Worm (Caenorhabditis elegans) whole organism, young adult: ENCODE measurements around the gene alh-6.

Experiments
- B0019.2 ChIP-seq: fragments of 200-800 bp; sonication (Bioruptor generic); conservative IDR thresholded peaks from 2 replicates; pipeline ENCODE4 v1.3.6; 2022; ENCODE audit warnings: missing genetic modification reagents, missing genetic modification characterization, missing compliant biosample characterization
- B0035.1 ChIP-seq: sonication (generic microtip); optimal IDR thresholded peaks from 2 replicates; lab custom pipeline; 2016; ENCODE audit warnings: missing genetic modification characterization, mild to moderate bottlenecking, missing compliant biosample characterization, missing genotype, missing genetic modification reagents
- F33H1.4 ChIP-seq: fragments of 200-800 bp; sonication (Bioruptor generic); IDR thresholded peaks from 2 replicates; pipeline ENCODE4 v1.3.6; 2022; ENCODE audit warnings: missing genetic modification reagents, missing genetic modification characterization, missing compliant biosample characterization
- F57C9.4 ChIP-seq: sonication (generic microtip); optimal IDR thresholded peaks from 2 replicates; lab custom pipeline; 2017; ENCODE audit warnings: mild to moderate bottlenecking, missing genetic modification characterization, missing compliant biosample characterization
- K11D2.4 ChIP-seq: fragments of 200-800 bp; sonication (Bioruptor generic); IDR thresholded peaks from 2 replicates; pipeline ENCODE4 v1.3.6; 2022; ENCODE audit warnings: missing genetic modification reagents, missing genetic modification characterization, missing compliant biosample characterization
- K12H6.12 ChIP-seq: fragments of 200-800 bp; sonication (Bioruptor generic); optimal IDR thresholded peaks from 2 replicates; lab custom pipeline; 2018; ENCODE audit warnings: mild to moderate bottlenecking, missing genetic modification characterization, missing compliant biosample characterization
- T26A5.8 ChIP-seq: sonication (generic microtip); optimal IDR thresholded peaks from 2 replicates; lab custom pipeline; 2016; ENCODE audit warnings: missing genetic modification characterization, missing compliant biosample characterization
- Y79H2A.3 ChIP-seq: fragments of 200-800 bp; sonication (Bioruptor generic); conservative IDR thresholded peaks from 2 replicates; pipeline ENCODE4 v1.3.6; 2022; ENCODE audit warnings: missing genetic modification reagents, missing genetic modification characterization, missing compliant biosample characterization
- Y95B8A.8 ChIP-seq: fragments of 200-800 bp; sonication (Bioruptor generic); IDR thresholded peaks from 2 replicates; pipeline ENCODE4 v1.3.6; 2022; ENCODE audit warnings: missing genetic modification reagents, missing genetic modification characterization, missing compliant biosample characterization
- aptf-3 ChIP-seq: fragments of 200-800 bp; sonication (Bioruptor generic); IDR thresholded peaks from 2 replicates; pipeline ENCODE4 v1.3.6; 2022; ENCODE audit warnings: missing genetic modification characterization, missing compliant biosample characterization
- atf-7 ChIP-seq: sonication (generic microtip); optimal IDR thresholded peaks from 2 replicates; lab custom pipeline; 2017; ENCODE audit warnings: mild to moderate bottlenecking, missing genetic modification characterization, missing compliant biosample characterization
- athp-1 ChIP-seq: sonication (generic microtip); optimal IDR thresholded peaks from 2 replicates; lab custom pipeline; 2017; ENCODE audit warnings: mild to moderate bottlenecking, missing genetic modification characterization, missing compliant biosample characterization
- bed-1 ChIP-seq: fragments of 200-800 bp; sonication (Bioruptor generic); IDR thresholded peaks from 2 replicates; pipeline ENCODE4 v1.3.6; 2022; ENCODE audit warnings: missing genetic modification reagents, missing genetic modification characterization, missing compliant biosample characterization
- cebp-1 ChIP-seq, 2 experiments: fragments of 200-800 bp in 1 of 2; sonication (Bioruptor generic) in 1 of 2; sonication (generic microtip) in 1 of 2; IDR thresholded peaks in 1 of 2; optimal IDR thresholded peaks in 1 of 2; 2 replicates each; pipeline versions ENCODE4 v1.3.6 to Lab custom; 2017 to 2022; ENCODE audit warnings: missing compliant biosample characterization in 2 of 2, missing genetic modification characterization in 2 of 2, mild to moderate bottlenecking in 1 of 2, missing genetic modification reagents in 1 of 2, moderate library complexity in 1 of 2
- cebp-2 ChIP-seq: fragments of 200-800 bp; sonication (Bioruptor generic); IDR thresholded peaks from 2 replicates; pipeline ENCODE4 v1.3.6; 2022; ENCODE audit warnings: missing genetic modification characterization, missing compliant biosample characterization
- ceh-100 ChIP-seq: fragments of 200-800 bp; sonication (Bioruptor generic); IDR thresholded peaks from 2 replicates; pipeline ENCODE4 v1.3.6; 2022; ENCODE audit warnings: missing genetic modification reagents, missing genetic modification characterization, missing compliant biosample characterization
- ceh-40 ChIP-seq: fragments of 200-800 bp; sonication (Bioruptor generic); IDR thresholded peaks from 2 replicates; pipeline ENCODE4 v1.3.6; 2022; ENCODE audit warnings: missing genetic modification characterization, missing compliant biosample characterization
- dpff-1 ChIP-seq: sonication (generic microtip); optimal IDR thresholded peaks from 2 replicates; lab custom pipeline; 2017; ENCODE audit warnings: mild to moderate bottlenecking, missing genetic modification characterization, missing compliant biosample characterization
- dpl-1 ChIP-seq: fragments of 150-350 bp; optimal IDR thresholded peaks from 2 replicates; lab custom pipeline; 2014; ENCODE audit warnings: missing biosample characterization, missing genetic modification reagents, missing genetic modification characterization
- egrh-3 ChIP-seq: fragments of 200-800 bp; sonication (Bioruptor generic); IDR thresholded peaks from 2 replicates; pipeline ENCODE4 v1.3.6; 2022; ENCODE audit warnings: missing genetic modification reagents, missing genetic modification characterization, missing compliant biosample characterization
- ets-4 ChIP-seq: fragments of 200-800 bp; sonication (Bioruptor generic); optimal IDR thresholded peaks from 2 replicates; lab custom pipeline; 2018; ENCODE audit warnings: mild to moderate bottlenecking, missing genetic modification characterization, missing compliant biosample characterization
- fkh-3 ChIP-seq: sonication (generic microtip); optimal IDR thresholded peaks from 2 replicates; lab custom pipeline; 2016; ENCODE audit warnings: mild to moderate bottlenecking, missing genetic modification characterization, missing compliant biosample characterization
- gei-17 ChIP-seq: fragments of 200-800 bp; sonication (Bioruptor generic); optimal IDR thresholded peaks from 2 replicates; lab custom pipeline; 2018; ENCODE audit warnings: mild to moderate bottlenecking, missing genetic modification characterization, missing compliant biosample characterization
- hrde-1 ChIP-seq: sonication (generic microtip); optimal IDR thresholded peaks from 2 replicates; lab custom pipeline; 2016; ENCODE audit warnings: missing genetic modification characterization, mild to moderate bottlenecking, missing compliant biosample characterization, moderate library complexity, missing genotype, missing genetic modification reagents, borderline replicate concordance
- hsf-1 ChIP-seq: fragments of 200-800 bp; sonication (Bioruptor generic); IDR thresholded peaks from 2 replicates; pipeline ENCODE4 v1.3.6; 2022; ENCODE audit warnings: missing genetic modification reagents, missing genetic modification characterization, missing compliant biosample characterization
- lag-1 ChIP-seq: fragments of 200-800 bp; sonication (Bioruptor generic); IDR thresholded peaks from 2 replicates; pipeline ENCODE4 v1.3.6; 2022; ENCODE audit warnings: missing genetic modification reagents, missing genetic modification characterization, missing compliant biosample characterization
- let-526 ChIP-seq: fragments of 200-800 bp; sonication (Bioruptor generic); IDR thresholded peaks from 2 replicates; pipeline ENCODE4 v1.3.6; 2022; ENCODE audit warnings: missing genetic modification reagents, missing genetic modification characterization, missing compliant biosample characterization
- lin-26 ChIP-seq: fragments of 200-800 bp; sonication (Bioruptor generic); IDR thresholded peaks from 2 replicates; pipeline ENCODE4 v1.3.6; 2022; ENCODE audit warnings: missing genetic modification reagents, missing genetic modification characterization, missing compliant biosample characterization
- lin-35 ChIP-seq, 3 experiments: fragments of 150-350 bp in 2 of 3; sonication (generic microtip) in 1 of 3; optimal IDR thresholded peaks; 2 replicates each; lab custom pipeline; 2014 to 2018; ENCODE audit warnings: missing biosample characterization in 3 of 3, missing genetic modification characterization in 3 of 3, missing genetic modification reagents in 3 of 3
- madf-10 ChIP-seq: sonication (generic microtip); optimal IDR thresholded peaks from 2 replicates; lab custom pipeline; 2016; ENCODE audit warnings: mild to moderate bottlenecking, missing genetic modification characterization, missing compliant biosample characterization
- madf-3 ChIP-seq: fragments of 200-800 bp; sonication (Bioruptor generic); IDR thresholded peaks from 2 replicates; pipeline ENCODE4 v1.3.6; 2022; ENCODE audit warnings: missing genetic modification reagents, missing genetic modification characterization, missing compliant biosample characterization
- nfyb-1 ChIP-seq: fragments of 200-800 bp; sonication (Bioruptor generic); IDR thresholded peaks from 2 replicates; pipeline ENCODE4 v1.3.6; 2022; ENCODE audit warnings: missing genetic modification reagents, missing genetic modification characterization, missing compliant biosample characterization
- nhr-80 ChIP-seq: sonication (generic microtip); optimal IDR thresholded peaks from 2 replicates; lab custom pipeline; 2016; ENCODE audit warnings: missing genetic modification characterization, missing compliant biosample characterization
- rcor-1 ChIP-seq: fragments of 200-800 bp; sonication (Bioruptor generic); IDR thresholded peaks from 2 replicates; pipeline ENCODE4 v1.3.6; 2022; ENCODE audit warnings: missing genetic modification reagents, missing genetic modification characterization, missing compliant biosample characterization
- rpc-1 ChIP-seq, 2 experiments: fragments of 150-350 bp in 1 of 2; sonication (generic microtip) in 1 of 2; optimal IDR thresholded peaks; 2 replicates each; lab custom pipeline; 2014 to 2018; ENCODE audit warnings: missing biosample characterization in 1 of 2, missing genetic modification characterization in 1 of 2, missing genetic modification reagents in 1 of 2, missing genotype in 1 of 2
- sdz-38 ChIP-seq: sonication (generic microtip); optimal IDR thresholded peaks from 2 replicates; lab custom pipeline; 2016; ENCODE audit warnings: missing genotype, missing genetic modification characterization, missing compliant biosample characterization
- snpc-1.1 ChIP-seq: sonication (generic microtip); optimal IDR thresholded peaks from 2 replicates; lab custom pipeline; 2017; ENCODE audit warnings: missing genetic modification characterization, mild to moderate bottlenecking, missing compliant biosample characterization, antibody characterized with exemption, moderate library complexity, missing genotype, missing genetic modification reagents; ENCODE audit not compliant: insufficient read depth
- snpc-1.3 ChIP-seq: sonication (generic microtip); optimal IDR thresholded peaks from 2 replicates; lab custom pipeline; 2017; ENCODE audit warnings: missing genetic modification characterization, mild to moderate bottlenecking, missing compliant biosample characterization, antibody characterized with exemption, moderate library complexity, missing genotype, missing genetic modification reagents; ENCODE audit not compliant: insufficient read depth
- somi-1 ChIP-seq: fragments of 200-800 bp; sonication (Bioruptor generic); optimal IDR thresholded peaks from 2 replicates; lab custom pipeline; 2018; ENCODE audit warnings: mild to moderate bottlenecking, missing genetic modification characterization, missing compliant biosample characterization
- tbp1 ChIP-seq: fragments of 200-800 bp; sonication (Bioruptor generic); optimal IDR thresholded peaks from 2 replicates; lab custom pipeline; 2018; ENCODE audit warnings: mild to moderate bottlenecking, missing genetic modification characterization, missing compliant biosample characterization
- unc-62 ChIP-seq: fragments of 150-350 bp; optimal IDR thresholded peaks from 2 replicates; lab custom pipeline; 2014; ENCODE audit warnings: missing biosample characterization, missing genetic modification reagents, missing genetic modification characterization
- ztf-22 ChIP-seq: fragments of 200-800 bp; sonication (Bioruptor generic); optimal IDR thresholded peaks from 2 replicates; lab custom pipeline; 2018; ENCODE audit warnings: mild to moderate bottlenecking, missing genetic modification characterization, moderate library complexity, missing compliant biosample characterization
- ztf-25 ChIP-seq: fragments of 200-800 bp; sonication (Bioruptor generic); IDR thresholded peaks from 2 replicates; pipeline ENCODE4 v1.3.6; 2022; ENCODE audit warnings: missing genetic modification reagents, missing genetic modification characterization, missing compliant biosample characterization
- ztf-3 ChIP-seq: fragments of 200-800 bp; sonication (Bioruptor generic); optimal IDR thresholded peaks from 2 replicates; lab custom pipeline; 2018; ENCODE audit warnings: mild to moderate bottlenecking, missing genetic modification characterization, missing compliant biosample characterization

The alh-6 gene

ce11 chrII:1320987-1321807, 11.3 kb upstream of the alh-6 start, which contains the start of gene vig-1 (continued):
- TF ChIP-seq rcor-1 (GFP tag; lab: Robert Waterston, UW) (no peak), F57C9.4 (tag; lab: Kevin White, UChicago) (no peak), let-526 (no peak), lin-35 (GFP tag; optimal IDR thresholded peaks at IDR 0.05; lab: Kevin White, UChicago) (no peak), K11D2.4 (GFP tag; lab: Robert Waterston, UW) (no peak), cebp-2 (GFP tag; lab: Robert Waterston, UW) (no peak), ztf-22 (GFP tag; lab: Kevin White, UChicago) (no peak), ztf-3 (GFP tag; lab: Kevin White, UChicago) (no peak), somi-1 (no peak), cebp-1 (GFP tag; IDR thresholded peaks at IDR 0.05; lab: Robert Waterston, UW) (no peak), cebp-1 (tag; optimal IDR thresholded peaks at IDR 0.05; lab: Kevin White, UChicago) (peak; percentile 28), madf-3 (GFP tag; lab: Robert Waterston, UW) (peak; percentile 27; the same call in 1 of the 2 replicates), B0019.2 (GFP tag; lab: Robert Waterston, UW) (no peak), gei-17 (no peak), ztf-25 (GFP tag; lab: Robert Waterston, UW) (no peak), ets-4 (GFP tag; lab: Kevin White, UChicago) (no peak), B0035.1 (tag; lab: Kevin White, UChicago) (no peak)

ce11 chrII:1320412-1320811, 10.5 kb upstream of the alh-6 start:
- peak; percentile 85 for TF ChIP-seq ceh-100 (GFP tag; lab: Robert Waterston, UW)
- peak; percentile 80 for TF ChIP-seq snpc-1.3 (tag; lab: Kevin White, UChicago)
- peak; percentile 89 for TF ChIP-seq atf-7 (tag; lab: Kevin White, UChicago)
- TF ChIP-seq nhr-80 = peak; percentile 75
- peak; percentile 96 for TF ChIP-seq nfyb-1
- peak; percentile 84 for TF ChIP-seq F33H1.4
- peak; percentile 96 for TF ChIP-seq K12H6.12 (tag; lab: Kevin White, UChicago)
- no peak for TF ChIP-seq lag-1
- TF ChIP-seq bed-1 (GFP tag; lab: Robert Waterston, UW) = no peak
- TF ChIP-seq snpc-1.1 (tag; lab: Kevin White, UChicago) = peak; percentile 50
- peak; percentile 76; the same call in 1 of the 2 replicates for TF ChIP-seq Y79H2A.3 (GFP tag; lab: Robert Waterston, UW)
- no peak for TF ChIP-seq sdz-38 (tag; lab: Kevin White, UChicago)
- peak; percentile 66 for TF ChIP-seq unc-62 (GFP tag; lab: Kevin White, UChicago)
- TF ChIP-seq ztf-22 (GFP tag; lab: Kevin White, UChicago) = peak; percentile 75
- TF ChIP-seq ceh-40 (GFP tag; lab: Robert Waterston, UW) = no peak
- TF ChIP-seq ets-4 (GFP tag; lab: Kevin White, UChicago) = no peak
- TF ChIP-seq madf-10 (tag; lab: Kevin White, UChicago) = peak; percentile 77
- TF ChIP-seq dpff-1 = no peak
- TF ChIP-seq tbp1 (GFP tag; lab: Kevin White, UChicago) = peak; percentile 77
- peak; percentile 66 for TF ChIP-seq T26A5.8 (tag; lab: Kevin White, UChicago)
- no peak for TF ChIP-seq rpc-1 (optimal IDR thresholded peaks at IDR 0.05; lab: Kevin White, UChicago)
- TF ChIP-seq rpc-1 (tag; optimal IDR thresholded peaks at IDR 0.05; lab: Kevin White, UChicago) = no peak
- TF ChIP-seq dpl-1 (GFP tag; lab: Kevin White, UChicago) = peak; percentile 97
- TF ChIP-seq B0035.1 (tag; lab: Kevin White, UChicago) = peak; percentile 46
- TF ChIP-seq athp-1 (tag; lab: Kevin White, UChicago) = peak; percentile 95
- peak; percentile 97 for TF ChIP-seq Y95B8A.8 (GFP tag; lab: Robert Waterston, UW)
- TF ChIP-seq hsf-1 (GFP tag; lab: Robert Waterston, UW) = peak; percentile 89
- no peak for TF ChIP-seq aptf-3 (GFP tag; lab: Robert Waterston, UW)
- peak; percentile 73 for TF ChIP-seq egrh-3 (GFP tag; lab: Robert Waterston, UW)
- peak; percentile 81 for TF ChIP-seq lin-26 (GFP tag; lab: Robert Waterston, UW)
- peak; percentile 73 for TF ChIP-seq F57C9.4 (tag; lab: Kevin White, UChicago)
- TF ChIP-seq fkh-3 = no peak
- peak; percentile 80 for TF ChIP-seq cebp-1 (GFP tag; IDR thresholded peaks at IDR 0.05; lab: Robert Waterston, UW)
- TF ChIP-seq cebp-1 (tag; optimal IDR thresholded peaks at IDR 0.05; lab: Kevin White, UChicago) = peak; percentile 91
- peak; percentile 75 for TF ChIP-seq gei-17
- TF ChIP-seq hrde-1 (tag; lab: Kevin White, UChicago) = peak; percentile 55
